Worm (Caenorhabditis elegans) whole organism, L4 larva: ENCODE results near the gene F54E2.2.

ENCODE experiments used
- Y48G9A.11 ChIP-seq: fragments of 200-800 bp; sonication (Bioruptor generic); IDR thresholded peaks from 2 replicates; pipeline ENCODE4 v1.3.6; 2022; ENCODE audit warnings: missing genetic modification reagents, missing genetic modification characterization, missing compliant biosample characterization
- egl-27 ChIP-seq: sonication (generic microtip); optimal IDR thresholded peaks from 3 replicates; lab custom pipeline; 2017; ENCODE audit warnings: missing biosample characterization, missing genetic modification reagents, missing genetic modification characterization
- lim-7 ChIP-seq: fragments of 200-800 bp; sonication (Bioruptor generic); IDR thresholded peaks from 2 replicates; pipeline ENCODE4 v1.3.6; 2022; ENCODE audit warnings: missing genetic modification characterization, missing compliant biosample characterization
- nhr-237 ChIP-seq: sonication (generic microtip); optimal IDR thresholded peaks from 2 replicates; lab custom pipeline; 2017; ENCODE audit warnings: missing biosample characterization, missing genetic modification characterization
- pqm-1 ChIP-seq: sonication (generic microtip); optimal IDR thresholded peaks from 2 replicates; lab custom pipeline; 2017; ENCODE audit warnings: missing biosample characterization, missing genetic modification characterization

DNA sequence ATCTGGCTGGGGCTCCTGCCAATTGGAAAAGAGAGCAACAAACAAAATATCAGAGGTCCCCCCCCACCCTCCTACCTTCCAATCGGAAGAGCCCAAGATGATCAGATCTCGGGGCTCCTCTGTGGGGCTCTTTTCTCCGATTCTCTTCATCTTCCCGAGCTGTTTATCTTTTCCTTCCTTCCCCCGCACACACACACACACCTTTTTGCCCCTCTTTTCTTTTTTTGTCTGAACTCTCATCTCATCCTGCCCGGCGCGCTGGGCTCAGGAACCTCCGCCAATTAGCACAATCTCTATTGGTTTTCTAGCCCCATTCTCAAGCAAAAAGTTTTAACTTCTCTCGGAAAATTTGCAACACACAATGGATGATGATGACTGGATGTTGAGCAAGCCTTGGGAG is 7.2 kb downstream of the F54E2.2 start:
- no peak for TF ChIP-seq nhr-237 (tag; lab: Kevin White, UChicago)
- TF ChIP-seq egl-27 (tag; lab: Kevin White, UChicago) = no peak
- no peak for TF ChIP-seq lim-7 (GFP tag; lab: Robert Waterston, UW)
- no peak for TF ChIP-seq Y48G9A.11 (GFP tag; lab: Robert Waterston, UW)
- no peak for TF ChIP-seq pqm-1
